Fruit fly (Drosophila melanogaster): ENCODE results near the gene Polr3I.

The Polr3I gene

dm6 chrX:16874671-16875070 lies 9.7 kb upstream of the Polr3I start:
- TF ChIP-seq CTCF (optimal IDR thresholded peaks at IDR 0.05): no peak
- TF ChIP-seq CG8478 (optimal IDR thresholded peaks at IDR 0.05): no peak

dm6 chrX:16876425-16876824 lies 8.0 kb upstream of the Polr3I start, which contains the start of gene CG13003:
Gene CG13003 (minus strand): TSS chrX:16876544.
- TF ChIP-seq CTCF (optimal IDR thresholded peaks at IDR 0.05) (no peak), CG8478 (optimal IDR thresholded peaks at IDR 0.05) (no peak)

dm6 chrX:16880013-16880412 lies 4.4 kb upstream of the Polr3I start:
- no peak for TF ChIP-seq CTCF (optimal IDR thresholded peaks at IDR 0.05)
- TF ChIP-seq CG8478 (optimal IDR thresholded peaks at IDR 0.05): no peak

dm6 chrX:16881015-16881414 lies 3.4 kb upstream of the Polr3I start, which contains the start of gene CG4872:
Gene CG4872 (plus strand): TSS chrX:16881347.
- TF ChIP-seq CTCF (optimal IDR thresholded peaks at IDR 0.05) (no peak), CG8478 (optimal IDR thresholded peaks at IDR 0.05) (no peak)

- TF ChIP-seq CTCF (optimal IDR thresholded peaks at IDR 0.05): no peak
- TF ChIP-seq CG8478 (optimal IDR thresholded peaks at IDR 0.05): no peak
Observed at dm6 chrX:16886551-16886950, 2.2 kb downstream of the Polr3I start, which contains the start of the genes DENR and CG4880. Gene DENR (minus strand): TSS chrX:16886560. Gene CG4880 (plus strand): TSS chrX:16886818.

dm6 chrX:16889510-16889909 lies 5.1 kb downstream of the Polr3I start, which contains the start of gene CG13002:
Gene CG13002 (plus strand): TSS chrX:16889810.
- TF ChIP-seq CG8478 (optimal IDR thresholded peaks at IDR 0.05): no peak
- TF ChIP-seq CTCF (optimal IDR thresholded peaks at IDR 0.05): no peak

dm6 chrX:16890599-16890998 lies 6.2 kb downstream of the Polr3I start:
- TF ChIP-seq CTCF (optimal IDR thresholded peaks at IDR 0.05) (no peak), CG8478 (optimal IDR thresholded peaks at IDR 0.05) (no peak)

- TF ChIP-seq CTCF (optimal IDR thresholded peaks at IDR 0.05): no peak
- TF ChIP-seq CG8478 (optimal IDR thresholded peaks at IDR 0.05): no peak
Observed at dm6 chrX:16893034-16893433, 8.7 kb downstream of the Polr3I start.

- TF ChIP-seq CTCF (optimal IDR thresholded peaks at IDR 0.05) (no peak), CG8478 (optimal IDR thresholded peaks at IDR 0.05) (no peak)
Observed at dm6 chrX:16897087-16897486, 12.7 kb downstream of the Polr3I start, which contains the start of gene CG33252. Gene CG33252 (minus strand): TSS chrX:16897187.

- no peak for TF ChIP-seq CTCF (optimal IDR thresholded peaks at IDR 0.05)
- TF ChIP-seq CG8478 (optimal IDR thresholded peaks at IDR 0.05): no peak
Observed at dm6 chrX:16900283-16900682, 15.9 kb downstream of the Polr3I start.

- no peak for TF ChIP-seq CTCF (optimal IDR thresholded peaks at IDR 0.05)
- no peak for TF ChIP-seq CG8478 (optimal IDR thresholded peaks at IDR 0.05)
Observed at dm6 chrX:16902435-16902834, 18.1 kb downstream of the Polr3I start.

dm6 chrX:16906065-16906464 lies 21.7 kb downstream of the Polr3I start:
- TF ChIP-seq CG8478 (optimal IDR thresholded peaks at IDR 0.05) (no peak), CTCF (optimal IDR thresholded peaks at IDR 0.05) (no peak)

- TF ChIP-seq CTCF (optimal IDR thresholded peaks at IDR 0.05): no peak
- TF ChIP-seq CG8478 (optimal IDR thresholded peaks at IDR 0.05): no peak
Observed at dm6 chrX:16907009-16907408, 22.6 kb downstream of the Polr3I start.

dm6 chrX:16907675-16908074 lies 23.3 kb downstream of the Polr3I start:
- TF ChIP-seq CG8478 (optimal IDR thresholded peaks at IDR 0.05) (no peak), CTCF (optimal IDR thresholded peaks at IDR 0.05) (no peak)

dm6 chrX:16909297-16909696 lies 24.9 kb downstream of the Polr3I start:
- TF ChIP-seq CTCF (optimal IDR thresholded peaks at IDR 0.05) (no peak), CG8478 (optimal IDR thresholded peaks at IDR 0.05) (no peak)

- TF ChIP-seq CTCF (optimal IDR thresholded peaks at IDR 0.05): no peak
- TF ChIP-seq CG8478 (optimal IDR thresholded peaks at IDR 0.05): no peak
Observed at dm6 chrX:16909886-16910285, 25.5 kb downstream of the Polr3I start.

dm6 chrX:16911962-16912361 lies 27.6 kb downstream of the Polr3I start:
- TF ChIP-seq CTCF (optimal IDR thresholded peaks at IDR 0.05): no peak
- TF ChIP-seq CG8478 (optimal IDR thresholded peaks at IDR 0.05): no peak
